Worm (Caenorhabditis elegans): ENCODE measurements around the gene T07F8.1.

ce11 chrII:7116350-7116749, 31.8 kb upstream of the T07F8.1 start, which contains the start of gene spon-1:
- TF ChIP-seq jun-1 (tag; optimal IDR thresholded peaks at IDR 0.05) (no peak), zfp-2 (tag; optimal IDR thresholded peaks at IDR 0.05) (no peak), snpc-4 (tag; optimal IDR thresholded peaks at IDR 0.05) (no peak), unc-62 (GFP tag; optimal IDR thresholded peaks at IDR 0.05 in 1 of 2) (no peak), unc-62 (tag; optimal IDR thresholded peaks at IDR 0.05) (no peak), F10B5.3 (tag; optimal IDR thresholded peaks at IDR 0.05) (no peak), F49E8.2 (tag; optimal IDR thresholded peaks at IDR 0.05; ENCODE audit: borderline replicate concordance) (no peak), ama-1 (optimal IDR thresholded peaks at IDR 0.05) (no peak), mxl-3 (GFP tag; optimal IDR thresholded peaks at IDR 0.05) (no peak), nhr-41 (GFP tag; IDR thresholded peaks at IDR 0.05) (no peak), fkh-10 (GFP tag; optimal IDR thresholded peaks at IDR 0.05) (no peak), fos-1 (tag; optimal IDR thresholded peaks at IDR 0.05) (no peak), nhr-25 (tag; optimal IDR thresholded peaks at IDR 0.05; ENCODE audit: borderline replicate concordance, insufficient read depth) (no peak), aha-1 (tag) (no peak), lin-38 (GFP tag; IDR thresholded peaks at IDR 0.05) (no peak)
